Worm (Caenorhabditis elegans) whole organism, L3 larva: Measurements from ENCODE around the gene ugt-23.

Experiments
- R02D3.7 ChIP-seq: fragments of 150-350 bp; optimal IDR thresholded peaks from 2 replicates; lab custom pipeline; 2014; ENCODE audit warnings: missing biosample characterization, missing genetic modification characterization
- ZK546.5 ChIP-seq: sonication (generic microtip); optimal IDR thresholded peaks from 2 replicates; lab custom pipeline; 2017; ENCODE audit warnings: missing biosample characterization, missing genetic modification characterization
- aly-2 ChIP-seq: fragments of 150-350 bp; optimal IDR thresholded peaks from 2 replicates; lab custom pipeline; 2014; ENCODE audit warnings: missing biosample characterization, missing genetic modification characterization
- ama-1 ChIP-seq: fragments of 150-350 bp; optimal IDR thresholded peaks from 2 replicates; lab custom pipeline; 2018
- ceh-28 ChIP-seq: fragments of 150-350 bp; optimal IDR thresholded peaks from 2 replicates; lab custom pipeline; 2014; ENCODE audit warnings: missing biosample characterization, missing genetic modification reagents, missing genetic modification characterization
- ceh-82 ChIP-seq: fragments of 150-350 bp; optimal IDR thresholded peaks from 2 replicates; lab custom pipeline; 2014; ENCODE audit warnings: missing biosample characterization, missing genetic modification characterization
- ceh-9 ChIP-seq: sonication (generic microtip); optimal IDR thresholded peaks from 2 replicates; lab custom pipeline; 2018; ENCODE audit warnings: missing biosample characterization, missing genetic modification characterization
- daf-12 ChIP-seq: fragments of 150-350 bp; optimal IDR thresholded peaks from 2 replicates; lab custom pipeline; 2014; ENCODE audit warnings: missing biosample characterization, missing genetic modification reagents, missing genetic modification characterization
- egl-5 ChIP-seq: fragments of 150-350 bp; optimal IDR thresholded peaks from 2 replicates; lab custom pipeline; 2017; ENCODE audit warnings: missing biosample characterization, missing genetic modification reagents, missing genetic modification characterization, inconsistent platforms
- elt-1 ChIP-seq: fragments of 150-350 bp; optimal IDR thresholded peaks from 2 replicates; lab custom pipeline; 2014; ENCODE audit warnings: missing biosample characterization, missing genetic modification characterization
- elt-2 ChIP-seq: sonication (generic microtip); optimal IDR thresholded peaks from 2 replicates; lab custom pipeline; 2016; ENCODE audit warnings: missing genetic modification reagents, mild to moderate bottlenecking, missing genetic modification characterization, missing compliant biosample characterization
- elt-3 ChIP-seq, 3 experiments: fragments of 150-350 bp in 1 of 3; sonication (generic microtip) in 2 of 3; optimal IDR thresholded peaks; 2 replicates in 2 of 3; 4 replicates in 1 of 3; lab custom pipeline; 2014 to 2017; ENCODE audit warnings: missing biosample characterization in 3 of 3, missing genetic modification characterization in 3 of 3
- fkh-10 ChIP-seq: sonication (generic microtip); optimal IDR thresholded peaks from 2 replicates; lab custom pipeline; 2017; ENCODE audit warnings: missing biosample characterization, missing genetic modification reagents, missing genetic modification characterization
- fkh-2 ChIP-seq: fragments of 150-350 bp; optimal IDR thresholded peaks from 2 replicates; lab custom pipeline; 2014; ENCODE audit warnings: missing biosample characterization, missing genetic modification reagents, missing genetic modification characterization
- fos-1 ChIP-seq: fragments of 150-350 bp; optimal IDR thresholded peaks from 2 replicates; lab custom pipeline; 2014; ENCODE audit warnings: missing biosample characterization, missing genetic modification characterization
- hmg-11 ChIP-seq: sonication (generic microtip); optimal IDR thresholded peaks from 2 replicates; lab custom pipeline; 2016; ENCODE audit warnings: missing genetic modification characterization, missing compliant biosample characterization
- jun-1 ChIP-seq: fragments of 150-350 bp; optimal IDR thresholded peaks from 2 replicates; lab custom pipeline; 2014; ENCODE audit warnings: missing biosample characterization, missing genetic modification reagents, missing genetic modification characterization
- lin-15B ChIP-seq: fragments of 150-350 bp; optimal IDR thresholded peaks from 2 replicates; lab custom pipeline; 2014; ENCODE audit warnings: missing biosample characterization, missing genetic modification characterization
- lin-39 ChIP-seq: fragments of 150-350 bp; optimal IDR thresholded peaks from 2 replicates; lab custom pipeline; 2018; ENCODE audit warnings: missing biosample characterization, missing genetic modification reagents, missing genetic modification characterization
- lsy-12 ChIP-seq: sonication (generic microtip); optimal IDR thresholded peaks from 2 replicates; lab custom pipeline; 2016; ENCODE audit warnings: mild to moderate bottlenecking, missing genetic modification characterization, missing compliant biosample characterization
- mdl-1 ChIP-seq: fragments of 150-350 bp; optimal IDR thresholded peaks from 2 replicates; lab custom pipeline; 2014; ENCODE audit warnings: missing biosample characterization, missing genetic modification characterization
- mml-1 ChIP-seq: fragments of 150-350 bp; sonication (generic microtip); optimal IDR thresholded peaks from 3 replicates; lab custom pipeline; 2014; ENCODE audit warnings: missing biosample characterization, missing genetic modification characterization
- nhr-12 ChIP-seq: fragments of 150-350 bp; optimal IDR thresholded peaks from 2 replicates; lab custom pipeline; 2014; ENCODE audit warnings: missing biosample characterization, missing genetic modification characterization
- nhr-23 ChIP-seq: fragments of 150-350 bp; optimal IDR thresholded peaks from 2 replicates; lab custom pipeline; 2014; ENCODE audit warnings: missing biosample characterization, missing genetic modification reagents, missing genetic modification characterization
- nhr-237 ChIP-seq: fragments of 150-350 bp; optimal IDR thresholded peaks from 2 replicates; lab custom pipeline; 2014; ENCODE audit warnings: missing biosample characterization, missing genetic modification characterization
- nhr-25 ChIP-seq: sonication (generic microtip); optimal IDR thresholded peaks from 2 replicates; lab custom pipeline; 2017; ENCODE audit warnings: missing biosample characterization, missing genetic modification characterization
- nhr-28 ChIP-seq: fragments of 150-350 bp; optimal IDR thresholded peaks from 2 replicates; lab custom pipeline; 2014; ENCODE audit warnings: missing biosample characterization, missing genetic modification characterization
- nhr-43 ChIP-seq: sonication (generic microtip); optimal IDR thresholded peaks from 2 replicates; lab custom pipeline; 2016; ENCODE audit warnings: mild to moderate bottlenecking, missing genetic modification characterization, missing compliant biosample characterization; ENCODE audit not compliant: poor library complexity, severe bottlenecking
- nhr-67 ChIP-seq: fragments of 150-350 bp; optimal IDR thresholded peaks from 2 replicates; lab custom pipeline; 2014; ENCODE audit warnings: missing biosample characterization, missing genetic modification characterization
- nhr-77 ChIP-seq: fragments of 150-350 bp; optimal IDR thresholded peaks from 2 replicates; lab custom pipeline; 2014; ENCODE audit warnings: missing biosample characterization, missing genetic modification characterization
- pha-4 ChIP-seq: fragments of 150-350 bp; optimal IDR thresholded peaks from 2 replicates; lab custom pipeline; 2014; ENCODE audit warnings: missing biosample characterization, missing genetic modification reagents, missing genetic modification characterization
- pqm-1 ChIP-seq: fragments of 150-350 bp; optimal IDR thresholded peaks from 2 replicates; lab custom pipeline; 2017; ENCODE audit warnings: missing biosample characterization, missing genetic modification characterization, inconsistent platforms
- sea-2 ChIP-seq: fragments of 150-350 bp; sonication (generic microtip); optimal IDR thresholded peaks from 4 replicates; lab custom pipeline; 2014; ENCODE audit warnings: missing biosample characterization, missing genetic modification reagents, missing genetic modification characterization
- skn-1 ChIP-seq: fragments of 150-350 bp; optimal IDR thresholded peaks from 2 replicates; lab custom pipeline; 2014; ENCODE audit warnings: missing biosample characterization, missing genetic modification characterization
- snpc-4 ChIP-seq: fragments of 150-350 bp; optimal IDR thresholded peaks from 2 replicates; lab custom pipeline; 2014; ENCODE audit warnings: missing biosample characterization, missing genetic modification characterization
- tbx-2 ChIP-seq: sonication (generic microtip); optimal IDR thresholded peaks from 2 replicates; lab custom pipeline; 2016; ENCODE audit warnings: mild to moderate bottlenecking, missing genetic modification characterization, missing compliant biosample characterization
- unc-39 ChIP-seq: sonication (generic microtip); optimal IDR thresholded peaks from 4 replicates; lab custom pipeline; 2017; ENCODE audit warnings: missing biosample characterization, missing genetic modification characterization
- zag-1 ChIP-seq: fragments of 150-350 bp; optimal IDR thresholded peaks from 2 replicates; lab custom pipeline; 2014; ENCODE audit warnings: missing biosample characterization, missing genetic modification characterization
- ztf-11 ChIP-seq: fragments of 150-350 bp; optimal IDR thresholded peaks from 2 replicates; lab custom pipeline; 2014; ENCODE audit warnings: missing biosample characterization, missing genetic modification characterization
- ztf-4 ChIP-seq: fragments of 150-350 bp; optimal IDR thresholded peaks from 2 replicates; lab custom pipeline; 2014; ENCODE audit warnings: missing biosample characterization, missing genetic modification characterization

Gene ugt-23

DNA sequence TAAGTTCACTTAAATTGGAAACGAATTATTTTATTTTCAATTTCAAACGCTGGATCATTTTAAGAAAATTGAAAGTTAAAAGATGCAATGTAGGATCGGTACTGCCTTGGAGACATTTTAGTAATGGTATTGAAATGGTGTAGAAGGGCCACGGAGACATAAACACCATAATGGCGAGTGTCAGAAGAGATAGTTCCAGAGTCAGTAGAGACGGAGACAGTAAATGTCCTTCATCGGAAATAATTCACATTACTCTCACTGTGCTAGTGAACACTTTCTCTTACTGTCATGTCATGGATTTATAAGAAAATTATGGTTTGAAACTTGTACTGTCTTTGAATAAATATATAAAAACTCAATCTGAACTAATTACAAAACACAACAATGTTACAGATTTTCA, 31.9 kb downstream of the ugt-23 start:
- TF ChIP-seq nhr-25 (peak; percentile 4), jun-1 (tag; lab: Kevin White, UChicago) (no peak), elt-1 (no peak)

DNA sequence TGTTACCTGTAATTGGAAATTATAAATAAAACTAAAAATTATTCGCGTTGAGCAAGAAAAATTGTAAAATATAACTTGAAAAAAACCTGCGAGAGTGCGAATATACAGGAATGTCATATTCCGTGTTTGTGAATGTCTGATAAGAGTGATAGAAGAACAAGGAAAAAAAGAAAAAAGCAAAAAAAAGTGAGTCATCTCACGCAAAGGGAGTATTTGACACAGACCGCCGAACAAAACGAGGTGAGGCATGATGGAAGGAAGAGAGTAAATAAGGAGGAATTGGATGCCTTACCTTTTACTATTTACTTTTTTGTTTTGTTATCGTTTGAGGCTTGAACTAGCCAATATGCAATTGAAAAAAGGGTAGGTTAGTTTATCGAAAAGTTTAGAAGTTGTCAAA, 32.6 kb downstream of the ugt-23 start, which contains the start of gene F21G4.1:
F21G4.1 (minus strand) TSS at position 6 of the 400 bp plus-strand sequence.
- TF ChIP-seq hmg-11 (tag; lab: Kevin White, UChicago) = no peak
- no peak for TF ChIP-seq daf-12 (tag; lab: Kevin White, UChicago)
- TF ChIP-seq ZK546.5 = no peak
- no peak for TF ChIP-seq nhr-12
- peak; percentile 21 for TF ChIP-seq fos-1 (tag; lab: Kevin White, UChicago)
- TF ChIP-seq nhr-23 (tag; lab: Kevin White, UChicago) = no peak
- no peak for TF ChIP-seq lin-39 (tag; lab: Kevin White, UChicago)
- TF ChIP-seq zag-1 (tag; lab: Kevin White, UChicago) = no peak
- no peak for TF ChIP-seq skn-1
- TF ChIP-seq nhr-43 (tag; lab: Kevin White, UChicago) = no peak
- no peak for TF ChIP-seq nhr-237 (tag; lab: Kevin White, UChicago)
- no peak for TF ChIP-seq lin-15B (tag; lab: Kevin White, UChicago)
- no peak for TF ChIP-seq ceh-82
- peak; percentile 91 for TF ChIP-seq pha-4
- TF ChIP-seq nhr-25 = no peak
- no peak for TF ChIP-seq R02D3.7
- no peak for TF ChIP-seq ztf-11 (tag; lab: Kevin White, UChicago)
- TF ChIP-seq mdl-1 = no peak
- peak; percentile 25 for TF ChIP-seq pqm-1
- TF ChIP-seq sea-2 (GFP tag; lab: Kevin White, UChicago) = no peak
- TF ChIP-seq nhr-77 (tag; lab: Kevin White, UChicago) = no peak
- no peak for TF ChIP-seq nhr-67 (tag; lab: Kevin White, UChicago)
- TF ChIP-seq unc-39 (tag; lab: Kevin White, UChicago) = no peak
- TF ChIP-seq ceh-28 (tag; lab: Kevin White, UChicago) = no peak
- TF ChIP-seq ztf-4 = no peak
- TF ChIP-seq ama-1 (lab: Kevin White, UChicago) = no peak
- TF ChIP-seq nhr-28 (tag; lab: Kevin White, UChicago) = no peak
- no peak for TF ChIP-seq elt-3 (tag; optimal IDR thresholded peaks at IDR 0.05; lab: Kevin White, UChicago)
- TF ChIP-seq fkh-10 = no peak
- no peak for TF ChIP-seq ceh-9 (tag; lab: Kevin White, UChicago)
- TF ChIP-seq aly-2 (tag; lab: Kevin White, UChicago) = no peak
- no peak for TF ChIP-seq mml-1 (tag; lab: Kevin White, UChicago)
- peak; percentile 57 for TF ChIP-seq elt-2 (tag; lab: Kevin White, UChicago)

DNA sequence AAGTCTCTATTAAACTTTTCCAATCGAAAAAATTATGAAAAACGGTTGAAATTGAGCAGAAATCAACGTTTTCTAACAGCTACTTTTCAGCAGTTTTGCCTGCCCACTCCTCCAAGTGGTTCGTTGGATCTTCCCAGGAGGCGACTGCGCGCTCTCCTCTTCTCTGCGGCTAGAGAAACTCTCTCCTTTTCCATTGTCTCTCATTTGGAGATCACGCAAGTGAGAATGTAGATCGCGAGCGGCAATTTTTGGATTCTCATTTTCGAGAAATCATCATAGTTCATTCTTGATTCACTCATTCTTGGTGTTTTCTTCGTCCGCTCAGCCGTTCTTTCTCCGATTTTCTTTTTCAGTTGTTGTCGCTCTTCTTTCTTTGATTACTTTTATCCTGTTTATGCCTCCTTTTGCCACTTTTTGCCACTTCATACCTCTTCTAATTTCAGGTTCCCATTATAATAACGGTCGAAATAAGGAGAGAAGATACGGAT, 41.1 kb downstream of the ugt-23 start, which contains the start of gene mrp-4:
mrp-4 (plus strand) TSS at position 438 of the 488 bp plus-strand sequence.
- TF ChIP-seq mml-1 (tag; lab: Kevin White, UChicago) (no peak), egl-5 (no peak), nhr-28 (tag; lab: Kevin White, UChicago) (no peak), jun-1 (tag; lab: Kevin White, UChicago) (no peak), fkh-2 (tag; lab: Kevin White, UChicago) (no peak), pha-4 (no peak), lsy-12 (tag; lab: Kevin White, UChicago) (no peak), ZK546.5 (no peak), ceh-28 (tag; lab: Kevin White, UChicago) (no peak), nhr-12 (no peak), snpc-4 (no peak), sea-2 (GFP tag; lab: Kevin White, UChicago) (no peak), tbx-2 (no peak), skn-1 (no peak), fkh-10 (no peak), pqm-1 (no peak), zag-1 (tag; lab: Kevin White, UChicago) (no peak)
- TF ChIP-seq, all 47 proteins: peak for 0

DNA sequence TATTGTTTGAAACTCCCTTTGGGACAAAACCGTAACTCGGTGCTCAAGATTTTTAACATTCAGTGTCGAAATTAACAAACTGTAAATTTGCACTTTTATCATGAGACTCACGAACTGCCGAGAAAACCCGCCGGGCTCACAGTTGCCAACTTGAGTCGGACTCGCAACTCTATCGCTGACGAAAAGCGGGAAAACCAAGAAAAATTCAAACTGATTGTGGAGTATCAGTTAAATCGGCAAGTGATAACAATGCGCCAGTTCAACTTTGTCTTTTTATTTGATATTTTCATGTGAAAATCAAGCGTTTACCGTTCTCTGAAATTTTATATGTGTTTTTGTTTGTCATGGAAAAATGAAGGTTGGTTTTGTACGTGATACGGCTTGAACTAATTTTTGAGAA, 42.4 kb downstream of the ugt-23 start:
- TF ChIP-seq elt-2 (tag; lab: Kevin White, UChicago) = peak; percentile 83
- no peak for TF ChIP-seq daf-12 (tag; lab: Kevin White, UChicago)
